Worm (Caenorhabditis elegans): ENCODE results near the gene R144.12.

ce11 chrIII:5013915-5014346 is 7.2 kb upstream of the R144.12 start:
- TF ChIP-seq pqm-1 (tag; optimal IDR thresholded peaks at IDR 0.05) (peak; percentile 38), snpc-4 (tag; optimal IDR thresholded peaks at IDR 0.05) (peak; percentile 74), nhr-67 (tag; optimal IDR thresholded peaks at IDR 0.05) (no peak), zag-1 (tag; optimal IDR thresholded peaks at IDR 0.05) (no peak), ama-1 (optimal IDR thresholded peaks at IDR 0.05) (peak; percentile 44), daf-12 (tag; optimal IDR thresholded peaks at IDR 0.05) (no peak), tbx-2 (tag; optimal IDR thresholded peaks at IDR 0.05) (peak; percentile 76)

All from whole organism, L3 larva.